Worm (Caenorhabditis elegans) whole organism, L4 larva: ENCODE data around the gene H11E01.3.

Source experiments
- F26F4.8 ChIP-seq: fragments of 200-800 bp; sonication (Bioruptor generic); conservative IDR thresholded peaks from 2 replicates; pipeline ENCODE4 v1.3.6; 2022; ENCODE audit warnings: missing genetic modification characterization, missing compliant biosample characterization
- F37D6.2 ChIP-seq: sonication (generic microtip); optimal IDR thresholded peaks from 2 replicates; lab custom pipeline; 2016; ENCODE audit warnings: mild to moderate bottlenecking, missing genetic modification characterization, missing compliant biosample characterization
- T20F7.1 ChIP-seq: fragments of 200-800 bp; sonication (Bioruptor generic); optimal IDR thresholded peaks from 2 replicates; lab custom pipeline; 2018; ENCODE audit warnings: mild to moderate bottlenecking, missing genetic modification characterization, missing compliant biosample characterization
- Y5F2A.4 ChIP-seq: fragments of 200-800 bp; sonication (Bioruptor generic); optimal IDR thresholded peaks from 2 replicates; lab custom pipeline; 2018; ENCODE audit warnings: mild to moderate bottlenecking, missing genetic modification characterization, missing compliant biosample characterization
- aha-1 ChIP-seq: fragments of 150-350 bp; peaks from one replicate; lab custom pipeline; 2014; ENCODE audit warnings: missing biosample characterization, missing genetic modification characterization
- aly-2 ChIP-seq: sonication (generic microtip); optimal IDR thresholded peaks from 2 replicates; lab custom pipeline; 2018; ENCODE audit warnings: missing biosample characterization, missing genetic modification characterization
- arid-1 ChIP-seq: fragments of 200-800 bp; sonication (Bioruptor generic); conservative IDR thresholded peaks from 2 replicates; pipeline ENCODE4 v1.3.6; 2022; ENCODE audit warnings: missing genetic modification reagents, missing genetic modification characterization, missing compliant biosample characterization
- attf-4 ChIP-seq: sonication (generic microtip); optimal IDR thresholded peaks from 3 replicates; lab custom pipeline; 2017; ENCODE audit warnings: missing biosample characterization, missing genetic modification characterization
- ceh-20 ChIP-seq: fragments of 200-800 bp; sonication (Bioruptor generic); IDR thresholded peaks from 2 replicates; pipeline ENCODE4 v1.3.6; 2022; ENCODE audit warnings: missing genetic modification reagents, missing genetic modification characterization, missing compliant biosample characterization
- ceh-62 ChIP-seq: sonication (generic microtip); optimal IDR thresholded peaks from 2 replicates; lab custom pipeline; 2017; ENCODE audit warnings: missing biosample characterization, missing genetic modification characterization
- ceh-82 ChIP-seq: sonication (generic microtip); optimal IDR thresholded peaks from 2 replicates; lab custom pipeline; 2017; ENCODE audit warnings: missing biosample characterization, missing genetic modification characterization
- ces-1 ChIP-seq: fragments of 150-350 bp; sonication (generic microtip); optimal IDR thresholded peaks from 4 replicates; lab custom pipeline; 2014; ENCODE audit warnings: missing biosample characterization, missing genetic modification reagents, missing genetic modification characterization
- daf-8 ChIP-seq: fragments of 200-800 bp; sonication (Bioruptor generic); IDR thresholded peaks from 2 replicates; pipeline ENCODE4 v1.3.6; 2022; ENCODE audit warnings: missing genetic modification characterization, missing compliant biosample characterization
- dmd-9 ChIP-seq: fragments of 200-800 bp; sonication (Bioruptor generic); IDR thresholded peaks from 2 replicates; pipeline ENCODE4 v1.3.6; 2022; ENCODE audit warnings: missing genetic modification reagents, missing genetic modification characterization, missing compliant biosample characterization
- dpl-1 ChIP-seq: fragments of 150-350 bp; optimal IDR thresholded peaks from 2 replicates; lab custom pipeline; 2014; ENCODE audit warnings: missing biosample characterization, missing genetic modification reagents, missing genetic modification characterization
- dve-1 ChIP-seq: sonication (generic microtip); optimal IDR thresholded peaks from 2 replicates; lab custom pipeline; 2017; ENCODE audit warnings: antibody characterized with exemption, mild to moderate bottlenecking, missing genetic modification characterization, missing compliant biosample characterization; ENCODE audit not compliant: insufficient read depth
- egl-27 ChIP-seq: sonication (generic microtip); optimal IDR thresholded peaks from 3 replicates; lab custom pipeline; 2017; ENCODE audit warnings: missing biosample characterization, missing genetic modification reagents, missing genetic modification characterization
- gei-8 ChIP-seq: fragments of 200-800 bp; sonication (Bioruptor generic); optimal IDR thresholded peaks from 2 replicates; lab custom pipeline; 2018; ENCODE audit warnings: mild to moderate bottlenecking, missing genetic modification characterization, missing compliant biosample characterization
- hlh-11 ChIP-seq: fragments of 200-800 bp; sonication (Bioruptor generic); optimal IDR thresholded peaks from 2 replicates; lab custom pipeline; 2018; ENCODE audit warnings: mild to moderate bottlenecking, missing genetic modification characterization, missing compliant biosample characterization
- lir-3 ChIP-seq: sonication (generic microtip); optimal IDR thresholded peaks from 2 replicates; lab custom pipeline; 2016; ENCODE audit warnings: mild to moderate bottlenecking, missing genetic modification characterization, missing compliant biosample characterization
- madf-5 ChIP-seq, 2 experiments: fragments of 200-800 bp; sonication (Bioruptor generic); IDR thresholded peaks; 2 replicates each; pipeline ENCODE4 v1.3.6; 2022; ENCODE audit warnings: missing compliant biosample characterization in 2 of 2, missing genetic modification characterization in 2 of 2
- mdl-1 ChIP-seq, 2 experiments: fragments of 150-350 bp in 1 of 2; sonication (generic microtip) in 1 of 2; optimal IDR thresholded peaks; 2 replicates each; lab custom pipeline; 2014 to 2017; ENCODE audit warnings: missing biosample characterization in 2 of 2, missing genetic modification characterization in 2 of 2
- mep-1 ChIP-seq: fragments of 150-350 bp; sonication (generic microtip); optimal IDR thresholded peaks from 3 replicates; lab custom pipeline; 2014; ENCODE audit warnings: missing biosample characterization, missing genetic modification characterization
- mxl-3 ChIP-seq: fragments of 200-800 bp; sonication (Bioruptor generic); optimal IDR thresholded peaks from 2 replicates; lab custom pipeline; 2018; ENCODE audit warnings: mild to moderate bottlenecking, missing genetic modification characterization, missing compliant biosample characterization
- nhr-10 ChIP-seq: fragments of 150-350 bp; optimal IDR thresholded peaks from 2 replicates; lab custom pipeline; 2014; ENCODE audit warnings: missing biosample characterization, missing genetic modification characterization
- nhr-77 ChIP-seq: fragments of 150-350 bp; optimal IDR thresholded peaks from 2 replicates; lab custom pipeline; 2014; ENCODE audit warnings: missing biosample characterization, missing genetic modification characterization
- php-3 ChIP-seq: fragments of 200-800 bp; sonication (Bioruptor generic); IDR thresholded peaks from 2 replicates; pipeline ENCODE4 v1.3.6; 2022; ENCODE audit warnings: missing genetic modification reagents, missing genetic modification characterization, missing compliant biosample characterization
- snpc-1.2 ChIP-seq: fragments of 200-800 bp; sonication (Bioruptor generic); IDR thresholded peaks from 2 replicates; pipeline ENCODE4 v1.3.6; 2022; ENCODE audit warnings: missing genetic modification reagents, missing genetic modification characterization, missing compliant biosample characterization
- spr-1 ChIP-seq: sonication (generic microtip); optimal IDR thresholded peaks from 2 replicates; lab custom pipeline; 2016; ENCODE audit warnings: mild to moderate bottlenecking, missing genetic modification characterization, missing compliant biosample characterization
- tag-97 ChIP-seq: fragments of 200-800 bp; sonication (Bioruptor generic); IDR thresholded peaks from 2 replicates; pipeline ENCODE4 v1.3.6; 2022; ENCODE audit warnings: missing genetic modification characterization, missing compliant biosample characterization
- tra-1 ChIP-seq: fragments of 200-800 bp; sonication (Bioruptor generic); IDR thresholded peaks from 2 replicates; pipeline ENCODE4 v1.3.6; 2022; ENCODE audit warnings: missing genetic modification reagents, missing genetic modification characterization, missing compliant biosample characterization
- unc-39 ChIP-seq: sonication (generic microtip); optimal IDR thresholded peaks from 2 replicates; lab custom pipeline; 2017; ENCODE audit warnings: missing biosample characterization, missing genetic modification characterization
- unc-62 ChIP-seq, 3 experiments: fragments of 150-350 bp in 1 of 3; sonication (generic microtip); optimal IDR thresholded peaks in 2 of 3; peaks in 1 of 3; 1 replicate in 1 of 3; 2 replicates in 2 of 3; lab custom pipeline; 2014 to 2017; ENCODE audit warnings: missing biosample characterization in 3 of 3, missing genetic modification characterization in 3 of 3, missing genetic modification reagents in 3 of 3, missing genotype in 1 of 3
- zag-1 ChIP-seq: fragments of 150-350 bp; optimal IDR thresholded peaks from 2 replicates; lab custom pipeline; 2014; ENCODE audit warnings: missing biosample characterization, missing genetic modification characterization
- ztf-11 ChIP-seq: fragments of 150-350 bp; optimal IDR thresholded peaks from 2 replicates; lab custom pipeline; 2014; ENCODE audit warnings: missing biosample characterization, missing genetic modification characterization
- ztf-7 ChIP-seq: fragments of 150-350 bp; optimal IDR thresholded peaks from 2 replicates; lab custom pipeline; 2014; ENCODE audit warnings: missing biosample characterization, missing genetic modification characterization

The H11E01.3 gene

DNA sequence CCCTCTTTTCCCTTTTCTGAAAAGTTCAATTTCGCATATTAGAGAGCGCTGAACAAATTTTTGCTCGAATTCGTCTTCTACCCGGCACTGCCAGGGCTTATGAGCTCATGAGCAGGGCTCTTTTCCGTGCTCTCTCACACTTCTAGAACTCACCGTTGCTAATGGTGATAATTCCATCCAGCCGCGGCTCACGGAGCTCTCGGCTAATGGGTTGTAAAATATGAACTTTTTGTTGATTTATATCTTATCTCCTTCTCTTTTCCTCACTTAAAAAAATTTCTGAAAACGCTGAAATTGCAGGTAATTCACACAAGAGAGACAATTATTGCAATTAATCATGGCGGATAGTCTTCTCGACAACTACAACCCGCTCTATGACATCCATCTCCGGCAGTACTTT is at the start of gene H11E01.3:
Gene H11E01.3, plus strand, starts transcription at position 301 of the 400 bp plus-strand sequence.
- TF ChIP-seq zag-1 (tag; lab: Kevin White, UChicago) (no peak), snpc-1.2 (GFP tag; lab: Robert Waterston, UW) (no peak), ztf-7 (tag; lab: Kevin White, UChicago) (no peak), madf-5 (GFP tag; IDR thresholded peaks at IDR 0.05; lab: Robert Waterston, UW) (no peak)

- TF ChIP-seq nhr-10 (tag; lab: Kevin White, UChicago) (no peak), aha-1 (tag; lab: Kevin White, UChicago) (peak; percentile 90), unc-39 (tag; lab: Kevin White, UChicago) (no peak)
Observed at ce11 chrX:1556917-1557316, 47.8 kb upstream of the H11E01.3 start.

DNA sequence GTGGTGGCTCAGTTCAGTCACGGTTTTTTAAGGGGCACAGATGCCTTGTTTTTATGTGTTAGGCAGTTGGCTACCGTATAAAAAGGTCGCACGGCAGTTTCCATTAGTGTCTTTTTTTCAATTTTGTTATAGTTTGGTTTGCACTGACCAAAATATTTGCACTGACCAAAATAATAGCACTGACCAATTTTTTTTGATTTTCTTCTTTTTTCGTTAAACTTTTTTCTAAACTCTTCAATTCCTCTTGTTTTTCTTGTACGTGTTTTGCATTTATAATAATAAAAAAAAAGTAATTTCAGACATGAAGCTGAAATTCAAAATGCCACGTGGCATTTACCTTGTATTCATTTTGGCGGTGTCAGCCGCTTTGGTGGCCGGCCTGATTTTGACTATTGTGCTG is 36.3 kb upstream of the H11E01.3 start, which contains the start of gene H02F09.3:
Gene H02F09.3, plus strand, starts transcription at position 301 of the 400 bp plus-strand sequence.
- peak; percentile 4 for TF ChIP-seq aha-1 (tag; lab: Kevin White, UChicago)
- no peak for TF ChIP-seq ces-1 (GFP tag; lab: Kevin White, UChicago)

DNA sequence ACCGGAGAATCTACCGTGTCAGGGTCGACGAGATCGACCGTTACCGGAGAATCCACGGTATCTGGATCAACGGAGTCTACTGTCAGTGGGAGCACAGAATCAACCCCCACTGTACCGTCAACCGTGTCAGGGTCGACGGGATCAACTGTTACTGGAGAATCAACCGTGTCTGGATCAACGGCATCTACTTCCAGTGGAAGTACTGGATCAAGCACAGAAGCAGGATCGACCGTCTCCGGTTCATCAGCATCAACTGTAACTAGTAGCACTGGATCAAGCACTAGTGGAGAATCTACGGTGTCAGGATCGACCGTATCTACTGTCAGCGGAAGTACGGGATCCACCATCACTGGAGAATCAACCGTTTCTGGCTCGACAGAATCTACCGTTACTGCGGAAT is 32.8 kb upstream of the H11E01.3 start, which contains the start of gene H02F09.2:
Gene H02F09.2, plus strand, starts transcription at position 301 of the 400 bp plus-strand sequence.
- TF ChIP-seq tra-1, result no peak

- TF ChIP-seq daf-8 (GFP tag; lab: Robert Waterston, UW) (no peak), aly-2 (tag; lab: Kevin White, UChicago) (no peak), gei-8 (no peak), spr-1 (tag; lab: Kevin White, UChicago) (no peak)
Observed at ce11 chrX:1576337-1576736, 28.4 kb upstream of the H11E01.3 start, which contains the start of gene wrt-9. wrt-9 (plus strand) TSS chrX:1576637.

- peak; percentile 14 for TF ChIP-seq hlh-11
- peak; percentile 91 for TF ChIP-seq mxl-3 (GFP tag; lab: Kevin White, UChicago)
- TF ChIP-seq mdl-1 (tag; optimal IDR thresholded peaks at IDR 0.05; lab: Kevin White, UChicago), result peak; percentile 3 to 77
- TF ChIP-seq arid-1 (GFP tag; lab: Robert Waterston, UW), result no peak
- no peak for TF ChIP-seq mep-1
- TF ChIP-seq T20F7.1 (GFP tag; lab: Kevin White, UChicago), result no peak
- TF ChIP-seq unc-62 (GFP tag; optimal IDR thresholded peaks at IDR 0.05 in 1 of 2; lab: Kevin White, UChicago), result peak in 1 of 2 experiments; percentile 95
- TF ChIP-seq unc-62 (tag; optimal IDR thresholded peaks at IDR 0.05; lab: Kevin White, UChicago), result no peak
Observed at ce11 chrX:1578682-1579081, 26.0 kb upstream of the H11E01.3 start.

DNA sequence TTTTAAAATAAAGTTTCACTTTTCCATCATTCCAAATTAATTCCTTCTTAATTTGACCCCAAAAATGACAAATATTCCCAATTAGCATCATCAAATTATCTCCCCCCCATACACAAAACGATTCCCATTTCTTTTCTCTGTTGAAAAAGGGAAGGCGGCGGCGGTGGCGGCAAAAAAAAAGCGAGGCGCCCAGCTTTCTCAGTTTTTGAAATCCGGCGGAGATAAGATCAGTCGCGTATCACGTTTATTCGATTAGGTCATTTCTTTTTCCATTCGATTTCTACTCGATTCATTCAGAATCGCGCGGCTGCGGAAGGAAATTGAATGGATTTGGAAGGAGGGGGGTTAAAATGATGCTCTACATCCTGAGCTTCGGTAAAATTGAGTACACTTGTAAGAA is 20.7 kb upstream of the H11E01.3 start:
- TF ChIP-seq ceh-20 (GFP tag; lab: Robert Waterston, UW), result no peak
- no peak for TF ChIP-seq ceh-62

DNA sequence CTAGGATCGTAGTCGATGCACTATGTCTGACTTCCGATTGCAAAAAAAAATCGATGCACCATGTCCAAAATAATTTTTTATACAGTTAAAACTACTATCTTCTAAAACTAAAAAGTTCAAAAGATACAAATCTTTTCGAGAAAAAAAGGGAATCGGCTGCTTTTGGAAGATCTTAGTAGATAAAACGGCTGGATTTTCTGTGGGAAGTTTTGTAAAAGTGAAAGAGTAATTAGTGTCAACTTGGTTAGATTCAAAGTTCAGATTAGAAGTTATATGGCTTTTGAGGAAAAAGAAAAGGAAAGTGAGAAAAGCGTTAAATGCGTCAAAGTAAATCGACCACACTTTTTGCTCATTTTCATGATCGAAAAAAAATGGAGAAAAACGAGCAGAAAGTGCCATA is 17.6 kb upstream of the H11E01.3 start:
- TF ChIP-seq mdl-1 (tag; optimal IDR thresholded peaks at IDR 0.05; lab: Kevin White, UChicago) (no peak), tra-1 (no peak), ztf-11 (tag; lab: Kevin White, UChicago) (no peak), ceh-82 (tag; lab: Kevin White, UChicago) (no peak), Y5F2A.4 (GFP tag; lab: Kevin White, UChicago) (no peak), dve-1 (no peak), unc-39 (tag; lab: Kevin White, UChicago) (no peak), ceh-62 (no peak), attf-4 (no peak), nhr-77 (tag; lab: Kevin White, UChicago) (no peak), dpl-1 (GFP tag; lab: Kevin White, UChicago) (no peak), dmd-9 (GFP tag; lab: Robert Waterston, UW) (no peak), php-3 (GFP tag; lab: Robert Waterston, UW) (no peak), ces-1 (GFP tag; lab: Kevin White, UChicago) (no peak), F37D6.2 (no peak), lir-3 (tag; lab: Kevin White, UChicago) (no peak), tag-97 (GFP tag; lab: Robert Waterston, UW) (no peak), F26F4.8 (no peak), egl-27 (tag; lab: Kevin White, UChicago) (no peak)
